Worm (Caenorhabditis elegans) whole organism, L4 larva: ENCODE data around the gene lgc-35.

Source experiments
- D1046.2 ChIP-seq: fragments of 200-800 bp; sonication (Bioruptor generic); IDR thresholded peaks from 2 replicates; pipeline ENCODE4 v1.3.6; 2022; ENCODE audit warnings: missing genetic modification characterization, missing compliant biosample characterization
- F10B5.3 ChIP-seq: sonication (generic microtip); optimal IDR thresholded peaks from 2 replicates; lab custom pipeline; 2016; ENCODE audit warnings: mild to moderate bottlenecking, missing genetic modification characterization, missing compliant biosample characterization
- T20F7.1 ChIP-seq: fragments of 200-800 bp; sonication (Bioruptor generic); optimal IDR thresholded peaks from 2 replicates; lab custom pipeline; 2018; ENCODE audit warnings: mild to moderate bottlenecking, missing genetic modification characterization, missing compliant biosample characterization
- T26A8.4 ChIP-seq: fragments of 200-800 bp; sonication (Bioruptor generic); IDR thresholded peaks from 2 replicates; pipeline ENCODE4 v1.3.6; 2022; ENCODE audit warnings: missing genetic modification characterization, missing compliant biosample characterization
- Y105C5A.15 ChIP-seq: fragments of 200-800 bp; sonication (Bioruptor generic); IDR thresholded peaks from 2 replicates; pipeline ENCODE4 v1.3.6; 2022; ENCODE audit warnings: missing genetic modification characterization, missing compliant biosample characterization
- Y5F2A.4 ChIP-seq: fragments of 200-800 bp; sonication (Bioruptor generic); optimal IDR thresholded peaks from 2 replicates; lab custom pipeline; 2018; ENCODE audit warnings: mild to moderate bottlenecking, missing genetic modification characterization, missing compliant biosample characterization
- Y75B8A.6 ChIP-seq: fragments of 200-800 bp; sonication (Bioruptor generic); IDR thresholded peaks from 2 replicates; pipeline ENCODE4 v1.3.6; 2022; ENCODE audit warnings: missing genetic modification reagents, missing genetic modification characterization, missing compliant biosample characterization
- ZK337.2 ChIP-seq: fragments of 200-800 bp; sonication (Bioruptor generic); IDR thresholded peaks from 2 replicates; pipeline ENCODE4 v1.3.6; 2022; ENCODE audit warnings: missing genetic modification reagents, missing genetic modification characterization, missing compliant biosample characterization
- ZK546.5 ChIP-seq, 2 experiments: sonication (generic microtip); optimal IDR thresholded peaks; 2 replicates each; lab custom pipeline; 2017; ENCODE audit warnings: missing biosample characterization in 2 of 2, missing genetic modification characterization in 2 of 2
- ama-1 ChIP-seq: fragments of 150-350 bp; optimal IDR thresholded peaks from 2 replicates; lab custom pipeline; 2014; ENCODE audit warnings: inconsistent platforms, mixed read lengths
- ceh-28 ChIP-seq: fragments of 150-350 bp; optimal IDR thresholded peaks from 2 replicates; lab custom pipeline; 2014; ENCODE audit warnings: missing biosample characterization, missing genetic modification reagents, missing genetic modification characterization
- ceh-44 ChIP-seq: fragments of 200-800 bp; sonication (Bioruptor generic); IDR thresholded peaks from 2 replicates; pipeline ENCODE4 v1.3.6; 2022; ENCODE audit warnings: missing genetic modification reagents, missing genetic modification characterization, missing compliant biosample characterization
- ceh-82 ChIP-seq: sonication (generic microtip); optimal IDR thresholded peaks from 2 replicates; lab custom pipeline; 2017; ENCODE audit warnings: missing biosample characterization, missing genetic modification characterization
- cey-2 ChIP-seq: sonication (generic microtip); optimal IDR thresholded peaks from 3 replicates; lab custom pipeline; 2017; ENCODE audit warnings: missing genetic modification characterization, mild to moderate bottlenecking, missing compliant biosample characterization, antibody characterized with exemption, borderline replicate concordance; ENCODE audit not compliant: insufficient read depth
- daf-16 ChIP-seq, 3 experiments: sonication (generic microtip); optimal IDR thresholded peaks; 2 replicates each; lab custom pipeline; 2016 to 2017; ENCODE audit warnings: missing genetic modification characterization in 3 of 3, missing genetic modification reagents in 3 of 3, mild to moderate bottlenecking in 2 of 3, missing compliant biosample characterization in 2 of 3, missing biosample characterization in 1 of 3, moderate library complexity in 1 of 3
- daf-19 ChIP-seq: fragments of 200-800 bp; sonication (Bioruptor generic); conservative IDR thresholded peaks from 2 replicates; pipeline ENCODE4 v1.3.6; 2022; ENCODE audit warnings: missing genetic modification characterization, missing compliant biosample characterization
- dmd-6 ChIP-seq: fragments of 200-800 bp; sonication (Bioruptor generic); IDR thresholded peaks from 2 replicates; pipeline ENCODE4 v1.3.6; 2022; ENCODE audit warnings: missing genetic modification reagents, missing genetic modification characterization, missing compliant biosample characterization
- dmd-8 ChIP-seq: fragments of 200-800 bp; sonication (Bioruptor generic); IDR thresholded peaks from 2 replicates; pipeline ENCODE4 v1.3.6; 2022; ENCODE audit warnings: missing genetic modification characterization, missing compliant biosample characterization
- dmd-9 ChIP-seq: fragments of 200-800 bp; sonication (Bioruptor generic); IDR thresholded peaks from 2 replicates; pipeline ENCODE4 v1.3.6; 2022; ENCODE audit warnings: missing genetic modification reagents, missing genetic modification characterization, missing compliant biosample characterization
- dve-1 ChIP-seq: sonication (generic microtip); optimal IDR thresholded peaks from 2 replicates; lab custom pipeline; 2017; ENCODE audit warnings: antibody characterized with exemption, mild to moderate bottlenecking, missing genetic modification characterization, missing compliant biosample characterization; ENCODE audit not compliant: insufficient read depth
- gei-8 ChIP-seq: fragments of 200-800 bp; sonication (Bioruptor generic); optimal IDR thresholded peaks from 2 replicates; lab custom pipeline; 2018; ENCODE audit warnings: mild to moderate bottlenecking, missing genetic modification characterization, missing compliant biosample characterization
- hlh-11 ChIP-seq: fragments of 200-800 bp; sonication (Bioruptor generic); optimal IDR thresholded peaks from 2 replicates; lab custom pipeline; 2018; ENCODE audit warnings: mild to moderate bottlenecking, missing genetic modification characterization, missing compliant biosample characterization
- hlh-30 ChIP-seq: sonication (generic microtip); optimal IDR thresholded peaks from 2 replicates; lab custom pipeline; 2017; ENCODE audit warnings: antibody characterized with exemption, mild to moderate bottlenecking, missing genetic modification characterization, missing compliant biosample characterization; ENCODE audit not compliant: insufficient read depth
- lim-7 ChIP-seq: fragments of 200-800 bp; sonication (Bioruptor generic); IDR thresholded peaks from 2 replicates; pipeline ENCODE4 v1.3.6; 2022; ENCODE audit warnings: missing genetic modification characterization, missing compliant biosample characterization
- lin-15B ChIP-seq: fragments of 150-350 bp; sonication (generic microtip); optimal IDR thresholded peaks from 3 replicates; lab custom pipeline; 2014; ENCODE audit warnings: missing biosample characterization, missing genetic modification characterization
- lin-38 ChIP-seq: fragments of 200-800 bp; sonication (Bioruptor generic); IDR thresholded peaks from 2 replicates; pipeline ENCODE4 v1.3.6; 2022; ENCODE audit warnings: missing genetic modification reagents, missing genetic modification characterization, missing compliant biosample characterization
- lir-3 ChIP-seq: sonication (generic microtip); optimal IDR thresholded peaks from 2 replicates; lab custom pipeline; 2016; ENCODE audit warnings: mild to moderate bottlenecking, missing genetic modification characterization, missing compliant biosample characterization
- lsy-2 ChIP-seq, 2 experiments: fragments of 150-350 bp in 1 of 2; sonication (generic microtip) in 1 of 2; optimal IDR thresholded peaks; 2 replicates each; lab custom pipeline; 2014 to 2017; ENCODE audit warnings: missing biosample characterization in 2 of 2, missing genetic modification characterization in 2 of 2
- madf-5 ChIP-seq, 2 experiments: fragments of 200-800 bp; sonication (Bioruptor generic); IDR thresholded peaks; 2 replicates each; pipeline ENCODE4 v1.3.6; 2022; ENCODE audit warnings: missing compliant biosample characterization in 2 of 2, missing genetic modification characterization in 2 of 2
- mdl-1 ChIP-seq, 2 experiments: fragments of 150-350 bp in 1 of 2; sonication (generic microtip) in 1 of 2; optimal IDR thresholded peaks; 2 replicates each; lab custom pipeline; 2014 to 2017; ENCODE audit warnings: missing biosample characterization in 2 of 2, missing genetic modification characterization in 2 of 2
- mep-1 ChIP-seq: fragments of 150-350 bp; sonication (generic microtip); optimal IDR thresholded peaks from 3 replicates; lab custom pipeline; 2014; ENCODE audit warnings: missing biosample characterization, missing genetic modification characterization
- mxl-2 ChIP-seq: fragments of 200-800 bp; sonication (Bioruptor generic); conservative IDR thresholded peaks from 2 replicates; pipeline ENCODE4 v1.3.6; 2022; ENCODE audit warnings: missing genetic modification reagents, missing genetic modification characterization, missing compliant biosample characterization
- nhr-102 ChIP-seq: sonication (generic microtip); optimal IDR thresholded peaks from 2 replicates; lab custom pipeline; 2016; ENCODE audit warnings: mild to moderate bottlenecking, missing genetic modification characterization, moderate library complexity, missing compliant biosample characterization
- nhr-111 ChIP-seq: fragments of 200-800 bp; sonication (Bioruptor generic); optimal IDR thresholded peaks from 2 replicates; lab custom pipeline; 2018; ENCODE audit warnings: mild to moderate bottlenecking, missing genetic modification characterization, missing compliant biosample characterization
- nhr-237 ChIP-seq: sonication (generic microtip); optimal IDR thresholded peaks from 2 replicates; lab custom pipeline; 2017; ENCODE audit warnings: missing biosample characterization, missing genetic modification characterization
- nhr-25 ChIP-seq: sonication (generic microtip); optimal IDR thresholded peaks from 2 replicates; lab custom pipeline; 2017; ENCODE audit warnings: missing genetic modification characterization, mild to moderate bottlenecking, missing compliant biosample characterization, antibody characterized with exemption, moderate library complexity, borderline replicate concordance; ENCODE audit not compliant: insufficient read depth
- pha-4 ChIP-seq, 2 experiments: fragments of 150-350 bp in 1 of 2; fragments of 200-800 bp in 1 of 2; sonication (Bioruptor generic) in 1 of 2; IDR thresholded peaks in 1 of 2; optimal IDR thresholded peaks in 1 of 2; 2 replicates each; pipeline versions ENCODE4 v1.3.6 to Lab custom; 2014 to 2022; ENCODE audit warnings: missing genetic modification characterization in 2 of 2, missing genetic modification reagents in 2 of 2, missing biosample characterization in 1 of 2, missing compliant biosample characterization in 1 of 2
- php-3 ChIP-seq: fragments of 200-800 bp; sonication (Bioruptor generic); IDR thresholded peaks from 2 replicates; pipeline ENCODE4 v1.3.6; 2022; ENCODE audit warnings: missing genetic modification reagents, missing genetic modification characterization, missing compliant biosample characterization
- saeg-2 ChIP-seq: fragments of 200-800 bp; sonication (Bioruptor generic); IDR thresholded peaks from 2 replicates; pipeline ENCODE4 v1.3.6; 2022; ENCODE audit warnings: missing genetic modification reagents, missing genetic modification characterization, missing compliant biosample characterization
- spr-1 ChIP-seq: sonication (generic microtip); optimal IDR thresholded peaks from 2 replicates; lab custom pipeline; 2016; ENCODE audit warnings: mild to moderate bottlenecking, missing genetic modification characterization, missing compliant biosample characterization
- tag-97 ChIP-seq: fragments of 200-800 bp; sonication (Bioruptor generic); IDR thresholded peaks from 2 replicates; pipeline ENCODE4 v1.3.6; 2022; ENCODE audit warnings: missing genetic modification characterization, missing compliant biosample characterization
- tra-1 ChIP-seq: fragments of 200-800 bp; sonication (Bioruptor generic); IDR thresholded peaks from 2 replicates; pipeline ENCODE4 v1.3.6; 2022; ENCODE audit warnings: missing genetic modification reagents, missing genetic modification characterization, missing compliant biosample characterization
- unc-130 ChIP-seq: sonication (generic microtip); optimal IDR thresholded peaks from 2 replicates; lab custom pipeline; 2016; ENCODE audit warnings: missing genetic modification reagents, missing genetic modification characterization, missing compliant biosample characterization
- unc-39 ChIP-seq: sonication (generic microtip); optimal IDR thresholded peaks from 2 replicates; lab custom pipeline; 2017; ENCODE audit warnings: missing biosample characterization, missing genetic modification characterization
- unc-62 ChIP-seq, 3 experiments: fragments of 150-350 bp in 1 of 3; sonication (generic microtip); optimal IDR thresholded peaks in 2 of 3; peaks in 1 of 3; 1 replicate in 1 of 3; 2 replicates in 2 of 3; lab custom pipeline; 2014 to 2017; ENCODE audit warnings: missing biosample characterization in 3 of 3, missing genetic modification characterization in 3 of 3, missing genetic modification reagents in 3 of 3, missing genotype in 1 of 3
- zfp-3 ChIP-seq: fragments of 200-800 bp; sonication (Bioruptor generic); conservative IDR thresholded peaks from 2 replicates; pipeline ENCODE4 v1.3.6; 2022; ENCODE audit warnings: missing genetic modification reagents, missing genetic modification characterization, missing compliant biosample characterization
- zip-11 ChIP-seq: fragments of 200-800 bp; sonication (Bioruptor generic); IDR thresholded peaks from 2 replicates; pipeline ENCODE4 v1.3.6; 2022; ENCODE audit warnings: missing genetic modification characterization, missing compliant biosample characterization
- zip-2 ChIP-seq: fragments of 150-350 bp; optimal IDR thresholded peaks from 2 replicates; lab custom pipeline; 2014; ENCODE audit warnings: missing biosample characterization, missing genetic modification characterization

lgc-35 gene

DNA sequence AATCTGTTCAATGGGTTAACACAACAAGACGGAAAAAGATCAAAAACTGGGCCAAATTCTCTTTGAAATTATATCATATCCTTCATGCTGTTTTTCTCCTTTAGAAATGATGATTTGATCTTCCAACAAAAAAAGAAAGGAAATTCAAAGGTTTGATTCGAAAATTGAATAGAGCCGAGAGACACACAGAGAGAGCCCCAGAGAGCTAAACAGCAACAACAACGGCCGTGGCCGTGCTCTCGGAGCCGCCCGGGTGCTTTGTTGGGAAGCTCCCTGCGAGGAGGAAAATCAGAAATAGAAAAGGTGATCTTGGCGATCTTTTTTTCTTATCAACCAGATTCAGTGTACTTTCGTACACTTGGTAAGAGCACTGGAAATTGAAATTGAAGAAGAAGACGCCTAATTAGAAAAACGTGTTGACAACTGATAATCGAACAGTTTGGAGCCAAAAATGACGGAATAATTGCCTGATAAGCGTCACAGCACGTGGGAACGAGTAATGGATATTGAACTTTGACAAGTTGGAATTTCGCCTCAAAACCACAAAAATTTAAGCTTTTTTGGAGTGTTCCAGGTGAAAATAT lies 42.7 kb downstream of the lgc-35 start (continued):
- TF ChIP-seq mxl-2 (GFP tag; lab: Robert Waterston, UW) (no peak), ceh-28 (tag; lab: Kevin White, UChicago) (no peak), nhr-111 (GFP tag; lab: Kevin White, UChicago) (no peak), dmd-9 (GFP tag; lab: Robert Waterston, UW) (no peak), dmd-8 (GFP tag; lab: Robert Waterston, UW) (no peak), ZK337.2 (GFP tag; lab: Robert Waterston, UW) (no peak), nhr-237 (tag; lab: Kevin White, UChicago) (no peak), zip-11 (no peak), zip-2 (tag; lab: Kevin White, UChicago) (no peak), T20F7.1 (GFP tag; lab: Kevin White, UChicago) (peak; percentile 27), tag-97 (no peak), unc-62 (GFP tag; optimal IDR thresholded peaks at IDR 0.05 in 1 of 2; lab: Kevin White, UChicago) (peak in 1 of 2 experiments; percentile 53), unc-62 (tag; optimal IDR thresholded peaks at IDR 0.05; lab: Kevin White, UChicago) (no peak), hlh-30 (peak; percentile 9), daf-16 (GFP tag; optimal IDR thresholded peaks at IDR 0.05; lab: Kevin White, UChicago) (no peak), daf-16 (tag; optimal IDR thresholded peaks at IDR 0.05; lab: Kevin White, UChicago) (peak; percentile 97), cey-2 (no peak), zfp-3 (GFP tag; lab: Robert Waterston, UW) (0 out of 2 replicates have a peak, but pooled peaks have one; percentile 17), lin-38 (GFP tag; lab: Robert Waterston, UW) (0 out of 2 replicates have a peak, but pooled peaks have one; percentile 5), unc-39 (tag; lab: Kevin White, UChicago) (no peak), pha-4 (GFP tag; IDR thresholded peaks at IDR 0.05; lab: Robert Waterston, UW) (no peak), pha-4 (tag; optimal IDR thresholded peaks at IDR 0.05; lab: Kevin White, UChicago) (no peak), tra-1 (GFP tag; lab: Robert Waterston, UW) (0 out of 2 replicates have a peak, but pooled peaks have one; percentile 11), php-3 (peak; percentile 58; the same call in 1 of the 2 replicates), lsy-2 (tag; optimal IDR thresholded peaks at IDR 0.05; lab: Kevin White, UChicago) (peak in 1 of 2 experiments; percentile 35), madf-5 (GFP tag; IDR thresholded peaks at IDR 0.05; lab: Robert Waterston, UW) (no peak), dmd-6 (peak; percentile 80), daf-19 (GFP tag; lab: Robert Waterston, UW) (no peak), hlh-11 (peak; percentile 61), spr-1 (tag; lab: Kevin White, UChicago) (no peak), ama-1 (lab: Kevin White, UChicago) (no peak), Y75B8A.6 (GFP tag; lab: Robert Waterston, UW) (no peak), ceh-44 (no peak), T26A8.4 (GFP tag; lab: Robert Waterston, UW) (no peak), ceh-82 (tag; lab: Kevin White, UChicago) (no peak), saeg-2 (no peak), mdl-1 (tag; optimal IDR thresholded peaks at IDR 0.05; lab: Kevin White, UChicago) (peak in 1 of 2 experiments; percentile 65), F10B5.3 (tag; lab: Kevin White, UChicago) (no peak), lim-7 (no peak), dve-1 (tag; lab: Kevin White, UChicago) (peak; percentile 63), Y105C5A.15 (GFP tag; lab: Robert Waterston, UW) (no peak), mep-1 (peak; percentile 11), nhr-25 (tag; lab: Kevin White, UChicago) (no peak), Y5F2A.4 (GFP tag; lab: Kevin White, UChicago) (no peak), lir-3 (no peak), gei-8 (GFP tag; lab: Kevin White, UChicago) (no peak), ZK546.5 (tag; optimal IDR thresholded peaks at IDR 0.05; lab: Kevin White, UChicago) (no peak), unc-130 (no peak), lin-15B (no peak), D1046.2 (GFP tag; lab: Robert Waterston, UW) (no peak), nhr-102 (tag; lab: Kevin White, UChicago) (no peak)
